Worm (Caenorhabditis elegans): Measurements from ENCODE around the gene W06D11.5.
A peak's percentile ranks its signal among the peaks of the same experiment; 100 is the strongest.
"Not testable (repeated sequence)": the region's sequence is repeated elsewhere in the genome, so short reads cannot be mapped to it uniquely, and the experiment has no call there.

Gene W06D11.5

DNA sequence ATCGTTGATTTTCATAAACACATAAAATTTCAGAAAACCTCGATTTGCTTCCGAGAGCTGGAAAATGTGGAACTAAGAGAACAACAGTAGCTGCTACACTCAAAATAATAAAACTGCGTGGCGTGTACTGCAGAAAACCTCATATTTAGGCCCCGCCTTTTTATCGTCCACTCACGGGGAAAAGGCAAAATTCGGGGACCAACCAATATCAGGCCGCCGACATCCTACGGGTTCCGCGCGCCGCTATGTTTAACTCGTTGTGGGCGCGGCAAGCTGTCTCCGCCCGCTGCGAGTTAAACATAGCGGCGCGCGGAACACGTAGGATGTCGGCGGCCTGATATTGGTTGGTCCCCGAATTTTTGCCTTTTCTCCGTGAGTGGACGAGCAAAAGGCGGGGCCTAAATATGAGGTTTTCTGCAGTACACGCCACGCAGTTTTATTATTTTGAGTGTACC is 8.1 kb downstream of the W06D11.5 start, which contains the start of gene F17A2.16:
Gene F17A2.16 (plus strand): TSS at position 405 of the 455 bp plus-strand sequence.
- not testable (repeated sequence) for TF ChIP-seq ceh-39 (tag; optimal IDR thresholded peaks at IDR 0.05); unc-62 (GFP tag; optimal IDR thresholded peaks at IDR 0.05); unc-120 (tag; optimal IDR thresholded peaks at IDR 0.05; ENCODE audit: poor library complexity, severe bottlenecking)

DNA sequence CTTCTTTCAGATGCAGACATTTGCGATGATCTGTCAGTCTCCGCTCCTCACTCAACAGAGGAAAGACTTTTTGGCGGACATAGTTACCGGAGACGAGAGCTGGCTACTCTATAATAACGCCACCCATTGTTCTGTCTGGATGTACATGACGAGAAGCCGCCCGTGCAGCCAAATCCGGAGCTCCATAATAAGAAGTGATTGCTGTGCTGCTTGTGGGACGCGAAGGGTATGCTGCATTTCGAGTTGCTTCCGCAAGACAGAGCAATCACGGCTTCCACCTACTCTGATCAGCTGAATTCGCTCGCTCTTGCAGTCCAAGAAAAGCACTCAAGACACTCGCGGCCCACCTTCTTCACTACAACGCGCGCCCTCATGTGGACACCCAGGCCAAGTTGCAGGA is 13.8 kb downstream of the W06D11.5 start:
- TF ChIP-seq elt-1 (tag; optimal IDR thresholded peaks at IDR 0.05; ENCODE audit: borderline replicate concordance, insufficient read depth), result no peak
- no peak for TF ChIP-seq lsy-2 (tag; optimal IDR thresholded peaks at IDR 0.05)
- TF ChIP-seq nhr-2 (tag; optimal IDR thresholded peaks at IDR 0.05), result no peak
- TF ChIP-seq nhr-28 (tag; optimal IDR thresholded peaks at IDR 0.05), result no peak
- TF ChIP-seq mls-2 (tag; optimal IDR thresholded peaks at IDR 0.05), result no peak
- TF ChIP-seq nhr-76 (tag; optimal IDR thresholded peaks at IDR 0.05), result no peak
- no peak for TF ChIP-seq lin-13 (tag; optimal IDR thresholded peaks at IDR 0.05)
- no peak for TF ChIP-seq nhr-237 (tag; optimal IDR thresholded peaks at IDR 0.05)
- no peak for TF ChIP-seq zip-8 (tag; optimal IDR thresholded peaks at IDR 0.05)
- TF ChIP-seq ces-1 (GFP tag; optimal IDR thresholded peaks at IDR 0.05), result no peak

DNA sequence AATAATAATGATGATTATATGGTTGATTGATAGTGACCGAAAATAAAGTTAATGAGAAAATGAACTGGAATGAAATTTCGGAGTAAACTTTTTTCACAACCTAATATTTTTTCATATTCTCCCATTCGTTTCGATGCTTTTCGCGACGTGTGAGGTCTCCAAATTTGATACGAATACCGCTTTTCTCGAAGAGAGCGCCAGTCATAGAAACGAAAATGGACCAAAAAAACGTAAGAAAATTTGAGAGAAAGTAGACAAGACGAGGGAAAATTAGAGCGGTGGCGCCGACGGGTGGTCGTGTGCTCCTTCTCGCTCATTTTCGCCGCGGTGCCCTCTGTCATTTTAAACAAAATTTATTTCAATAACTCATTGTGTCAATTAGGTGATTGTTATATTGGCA is 14.5 kb downstream of the W06D11.5 start:
- TF ChIP-seq unc-62 (GFP tag; optimal IDR thresholded peaks at IDR 0.05) (no peak), tbx-8 (GFP tag; optimal IDR thresholded peaks at IDR 0.05) (no peak), sem-2 (GFP tag; optimal IDR thresholded peaks at IDR 0.05) (no peak), mls-2 (tag; optimal IDR thresholded peaks at IDR 0.05) (no peak)

DNA sequence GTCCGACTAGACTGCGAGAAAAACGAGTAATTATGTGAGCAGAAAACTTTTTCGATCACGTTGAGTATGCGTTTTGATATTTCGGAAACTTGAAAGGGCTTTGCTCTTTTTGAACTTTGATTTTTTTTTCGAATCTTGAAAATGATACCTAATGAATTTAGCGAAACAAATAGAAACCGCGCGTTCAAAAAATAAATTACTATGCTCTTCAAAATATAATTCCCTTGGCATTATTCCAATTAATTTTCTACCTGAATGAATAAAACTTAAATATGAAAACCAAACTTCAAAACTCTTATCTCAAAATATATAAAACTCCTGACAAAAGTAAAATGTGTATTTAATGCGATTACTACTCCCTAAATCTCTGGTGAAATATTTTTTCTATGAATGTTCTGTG is 15.3 kb downstream of the W06D11.5 start, which contains the start of gene xtr-2:
Gene xtr-2 (plus strand): TSS at position 301 of the 400 bp plus-strand sequence.
- TF ChIP-seq lin-32 (GFP tag; optimal IDR thresholded peaks at IDR 0.05) (no peak), elt-1 (tag; optimal IDR thresholded peaks at IDR 0.05; ENCODE audit: borderline replicate concordance, insufficient read depth) (no peak), unc-120 (tag; optimal IDR thresholded peaks at IDR 0.05; ENCODE audit: poor library complexity, severe bottlenecking) (no peak), mls-2 (tag; optimal IDR thresholded peaks at IDR 0.05) (no peak), ceh-43 (GFP tag; optimal IDR thresholded peaks at IDR 0.05) (no peak), cnd-1 (tag; optimal IDR thresholded peaks at IDR 0.05) (no peak), blmp-1 (tag; optimal IDR thresholded peaks at IDR 0.05) (no peak), ces-1 (GFP tag; optimal IDR thresholded peaks at IDR 0.05) (no peak)

DNA sequence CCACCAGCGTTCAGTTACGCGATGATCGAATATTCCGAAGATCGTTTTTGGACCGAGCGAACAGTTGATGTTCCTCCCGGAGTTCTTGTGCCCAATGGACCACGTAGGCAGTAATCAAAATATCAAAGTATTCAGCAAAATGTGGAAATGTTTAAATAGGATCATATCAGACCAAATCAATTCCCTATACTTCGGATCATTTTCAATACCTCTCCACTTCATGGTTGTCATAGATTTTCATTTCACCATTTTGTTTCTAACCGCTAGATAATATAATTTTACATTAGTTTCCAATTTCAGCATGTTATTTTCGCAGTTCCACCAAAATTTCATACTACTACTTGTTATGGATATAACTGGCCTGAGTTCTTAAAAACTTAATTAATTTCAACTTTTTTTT is 17.6 kb downstream of the W06D11.5 start:
- TF ChIP-seq elt-3 (tag; optimal IDR thresholded peaks at IDR 0.05), result no peak
- TF ChIP-seq sptf-1 (tag; optimal IDR thresholded peaks at IDR 0.05), result no peak
- no peak for TF ChIP-seq snpc-4 (tag; optimal IDR thresholded peaks at IDR 0.05)
- TF ChIP-seq ham-2 (GFP tag; optimal IDR thresholded peaks at IDR 0.05), result no peak
- TF ChIP-seq zip-8 (tag; optimal IDR thresholded peaks at IDR 0.05), result no peak

DNA sequence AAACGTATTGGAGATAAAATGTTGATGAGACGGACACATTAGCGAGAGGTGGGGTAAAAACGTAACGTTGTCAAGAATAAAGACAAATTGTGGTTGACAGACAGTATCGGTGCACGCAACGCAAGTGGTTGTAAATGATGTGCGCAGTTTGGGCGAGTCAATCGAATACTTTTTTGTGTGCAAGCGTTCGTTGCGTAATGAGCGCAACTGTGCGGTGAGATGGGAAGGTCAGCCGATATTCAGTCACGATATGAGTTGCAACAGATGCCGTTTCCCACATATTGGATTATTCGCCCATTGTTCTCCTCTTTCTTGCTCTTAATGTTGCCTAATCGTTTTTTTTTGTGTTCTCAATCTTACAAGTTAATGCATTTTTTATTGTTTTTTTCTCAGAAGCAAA is 20.8 kb downstream of the W06D11.5 start, which contains the start of gene ceh-40:
Gene ceh-40 (minus strand): TSS at position 41 of the 400 bp plus-strand sequence.
- TF ChIP-seq zip-8 (tag; optimal IDR thresholded peaks at IDR 0.05) (peak; percentile 50), mep-1 (tag; optimal IDR thresholded peaks at IDR 0.05) (no peak), ceh-39 (tag; optimal IDR thresholded peaks at IDR 0.05) (peak; percentile 63), nhr-2 (tag; optimal IDR thresholded peaks at IDR 0.05) (peak; percentile 74), cnd-1 (tag; optimal IDR thresholded peaks at IDR 0.05) (peak; percentile 36), unc-62 (GFP tag; optimal IDR thresholded peaks at IDR 0.05) (peak; percentile 51), nhr-28 (tag; optimal IDR thresholded peaks at IDR 0.05) (no peak), ceh-43 (GFP tag; optimal IDR thresholded peaks at IDR 0.05) (no peak)

DNA sequence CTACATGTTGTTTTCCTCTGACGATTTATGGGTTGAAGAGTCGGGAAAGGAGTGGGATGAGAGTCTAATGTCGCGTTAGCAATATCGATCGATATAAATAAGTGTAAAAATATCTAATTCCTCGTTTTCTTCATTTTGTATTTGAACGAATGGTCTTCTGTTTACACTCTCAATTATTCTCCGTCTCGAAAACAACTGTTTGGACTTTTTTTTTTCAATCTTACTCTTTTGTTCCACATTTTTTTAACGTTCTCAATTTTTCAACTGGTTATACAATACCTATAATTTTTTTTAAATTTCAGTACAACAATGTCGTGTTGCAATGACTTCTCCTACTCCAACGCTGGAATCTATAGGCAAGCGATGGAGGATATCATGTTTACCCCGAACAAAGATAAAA is 21.4 kb downstream of the W06D11.5 start, which contains the start of gene F17A2.13:
Gene F17A2.13 (plus strand): TSS at position 301 of the 400 bp plus-strand sequence.
- TF ChIP-seq zip-8 (tag; optimal IDR thresholded peaks at IDR 0.05), result no peak
- TF ChIP-seq cnd-1 (tag; optimal IDR thresholded peaks at IDR 0.05), result no peak
- no peak for TF ChIP-seq ceh-83 (GFP tag; optimal IDR thresholded peaks at IDR 0.05)
- no peak for TF ChIP-seq lin-32 (GFP tag; optimal IDR thresholded peaks at IDR 0.05)
- no peak for TF ChIP-seq sem-2 (GFP tag; optimal IDR thresholded peaks at IDR 0.05)
- no peak for TF ChIP-seq ham-2 (GFP tag; optimal IDR thresholded peaks at IDR 0.05)
- no peak for TF ChIP-seq unc-62 (GFP tag; optimal IDR thresholded peaks at IDR 0.05)
- no peak for TF ChIP-seq ceh-39 (tag; optimal IDR thresholded peaks at IDR 0.05)

All from whole organism, mixed stage, embryonic.